Worm (Caenorhabditis elegans): ENCODE data around the gene F19C6.5.
A peak's percentile ranks its signal among the peaks of the same experiment; 100 is the strongest.

Gene F19C6.5

DNA sequence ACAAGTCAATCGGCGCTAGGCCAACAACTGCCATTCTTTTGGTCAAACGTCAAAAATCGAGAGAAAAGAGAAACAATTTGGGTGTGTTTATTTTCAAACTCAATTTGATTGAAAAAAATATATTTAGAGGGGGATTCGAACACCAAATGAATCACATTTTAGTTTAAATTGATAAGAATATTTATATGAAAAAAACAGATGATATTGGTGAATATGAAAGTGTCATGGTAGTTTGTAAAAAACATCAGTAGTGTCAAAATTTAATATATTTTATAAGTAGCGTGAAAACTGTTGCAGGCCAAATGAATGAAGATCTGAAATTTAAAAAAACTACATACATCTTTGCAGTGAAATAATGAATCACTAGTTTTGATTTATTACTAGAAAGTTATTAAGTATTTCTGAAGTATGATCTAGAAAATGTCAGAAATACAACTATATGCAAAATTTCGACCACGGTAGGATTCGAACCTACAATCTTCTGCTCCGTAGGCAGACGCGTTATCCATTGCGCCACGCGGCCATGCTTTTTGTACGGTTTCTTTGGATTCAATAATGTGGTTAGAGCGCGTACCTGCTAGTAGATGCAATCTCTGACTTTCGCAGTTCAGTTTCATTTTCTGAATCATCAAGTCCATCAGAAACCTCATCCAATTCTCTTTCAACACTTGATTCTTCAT, 33.4 kb upstream of the F19C6.5 start, which contains the start of gene F19C6.4:
TSS of gene F19C6.4 (minus strand) at position 51 of the 680 bp plus-strand sequence.
- TF ChIP-seq snpc-4 (GFP tag; optimal IDR thresholded peaks at IDR 0.05), result peak; percentile 56
- no peak for TF ChIP-seq snpc-4 (tag; optimal IDR thresholded peaks at IDR 0.05)
- TF ChIP-seq him-1 (tag; optimal IDR thresholded peaks at IDR 0.05), result peak; percentile 91
- TF ChIP-seq hlh-12 (tag; optimal IDR thresholded peaks at IDR 0.05), result peak; percentile 10
- no peak for TF ChIP-seq attf-5 (GFP tag; optimal IDR thresholded peaks at IDR 0.05)
- TF ChIP-seq ztf-25 (GFP tag; IDR thresholded peaks at IDR 0.05), result 0 out of 2 replicates have a peak, but pooled peaks have one; percentile 62
- TF ChIP-seq lsy-27 (tag; optimal IDR thresholded peaks at IDR 0.05; ENCODE audit: borderline replicate concordance, insufficient read depth), result no peak
- TF ChIP-seq egl-44 (GFP tag; IDR thresholded peaks at IDR 0.05), result peak; percentile 54; the same call in 1 of the 2 replicates
- TF ChIP-seq ztf-28 (GFP tag; IDR thresholded peaks at IDR 0.05), result 0 out of 2 replicates have a peak, but pooled peaks have one; percentile 45
- TF ChIP-seq pbrm-1 (GFP tag; IDR thresholded peaks at IDR 0.05), result peak; percentile 75; the same call in 1 of the 2 replicates
- no peak for TF ChIP-seq hsf-1 (GFP tag; IDR thresholded peaks at IDR 0.05)
- peak; percentile 47 for TF ChIP-seq nhr-179 (tag; optimal IDR thresholded peaks at IDR 0.05)
- TF ChIP-seq D2030.7 (GFP tag; IDR thresholded peaks at IDR 0.05), result peak; percentile 76
- no peak for TF ChIP-seq ccch-3 (GFP tag; optimal IDR thresholded peaks at IDR 0.05)
- no peak for TF ChIP-seq nfyb-1 (GFP tag; IDR thresholded peaks at IDR 0.05)
- TF ChIP-seq chd-7 (tag; optimal IDR thresholded peaks at IDR 0.05), result peak; percentile 10
- TF ChIP-seq unc-130 (GFP tag; optimal IDR thresholded peaks at IDR 0.05), result peak; percentile 43
- peak; percentile 60 for TF ChIP-seq hmg-1.2 (GFP tag; IDR thresholded peaks at IDR 0.05)
- no peak for TF ChIP-seq attf-6 (GFP tag; IDR thresholded peaks at IDR 0.05)
- no peak for TF ChIP-seq sea-2 (GFP tag; IDR thresholded peaks at IDR 0.05)
- TF ChIP-seq nhr-80 (tag; optimal IDR thresholded peaks at IDR 0.05), result peak; percentile 11
- TF ChIP-seq B0261.1 (tag; optimal IDR thresholded peaks at IDR 0.05), result peak; percentile 82
- TF ChIP-seq ztf-18 (tag; optimal IDR thresholded peaks at IDR 0.05), result peak; percentile 31
- peak in 1 of 2 experiments; percentile 65 for TF ChIP-seq rec-8 (tag; optimal IDR thresholded peaks at IDR 0.05)
- peak; percentile 84 for TF ChIP-seq rpc-1 (optimal IDR thresholded peaks at IDR 0.05)
- TF ChIP-seq rpc-1 (tag; optimal IDR thresholded peaks at IDR 0.05), result peak; percentile 91
- peak; percentile 37 for TF ChIP-seq snpc-3.4 (tag; optimal IDR thresholded peaks at IDR 0.05)
- TF ChIP-seq tbp1 (GFP tag; optimal IDR thresholded peaks at IDR 0.05), result peak; percentile 90
- TF ChIP-seq lin-26 (GFP tag; IDR thresholded peaks at IDR 0.05), result peak; percentile 78
- TF ChIP-seq Y56A3A.18 (GFP tag; IDR thresholded peaks at IDR 0.05), result peak; percentile 79
- no peak for TF ChIP-seq nhr-120 (GFP tag; IDR thresholded peaks at IDR 0.05)
- peak; percentile 77 for TF ChIP-seq ceh-40 (GFP tag; IDR thresholded peaks at IDR 0.05)
- peak; percentile 45 for TF ChIP-seq ZK185.1 (tag; optimal IDR thresholded peaks at IDR 0.05; ENCODE audit: poor library complexity, severe bottlenecking)
- peak; percentile 35 for TF ChIP-seq hrde-1 (tag; optimal IDR thresholded peaks at IDR 0.05; ENCODE audit: borderline replicate concordance)
- 0 out of 2 replicates have a peak, but pooled peaks have one; percentile 40 for TF ChIP-seq rcor-1 (GFP tag; IDR thresholded peaks at IDR 0.05)
- no peak for TF ChIP-seq Y67H2A.10 (GFP tag; conservative IDR thresholded peaks at IDR 0.05)
- no peak for TF ChIP-seq akir-1 (GFP tag; optimal IDR thresholded peaks at IDR 0.05)
- 0 out of 2 replicates have a peak, but pooled peaks have one; percentile 48 for TF ChIP-seq F39B2.1 (GFP tag; IDR thresholded peaks at IDR 0.05)
- no peak for TF ChIP-seq ama-1 (optimal IDR thresholded peaks at IDR 0.05)
- TF ChIP-seq ama-1 (GFP tag; optimal IDR thresholded peaks at IDR 0.05), result peak in 1 of 2 experiments; percentile 60
